Fruit fly (Drosophila melanogaster): ENCODE results near the gene CG2926.
A peak's percentile ranks its signal among the peaks of the same experiment; 100 is the strongest.

CG2926 gene

dm6 chr3R:5599521-5600360 is 11.6 kb upstream of the CG2926 start:
- peak; percentile 45 for TF ChIP-seq cic (GFP tag; optimal IDR thresholded peaks at IDR 0.05)
- TF ChIP-seq Mnt (GFP tag; optimal IDR thresholded peaks at IDR 0.05) = peak; percentile 97
- no peak for TF ChIP-seq CG7101 (tag; optimal IDR thresholded peaks at IDR 0.05)
- TF ChIP-seq ovo (GFP tag; optimal IDR thresholded peaks at IDR 0.05) = peak; percentile 4
- no peak for TF ChIP-seq CG11617 (GFP tag; optimal IDR thresholded peaks at IDR 0.05)
- TF ChIP-seq tj (GFP tag; optimal IDR thresholded peaks at IDR 0.05) = peak; percentile 8
- TF ChIP-seq kay (GFP tag; ENCODE audit: borderline replicate concordance) = no peak
- TF ChIP-seq CG14711 (tag; optimal IDR thresholded peaks at IDR 0.05) = peak; percentile 36

- TF ChIP-seq CG11617 (GFP tag; optimal IDR thresholded peaks at IDR 0.05) (no peak), tj (GFP tag; optimal IDR thresholded peaks at IDR 0.05) (peak; percentile 40)
Measured at dm6 chr3R:5594878-5595277, 6.7 kb upstream of the CG2926 start.

- TF ChIP-seq toe (GFP tag; optimal IDR thresholded peaks at IDR 0.05) = no peak
- no peak for TF ChIP-seq Clk (GFP tag; optimal IDR thresholded peaks at IDR 0.05)
- no peak for TF ChIP-seq kay (GFP tag; ENCODE audit: borderline replicate concordance)
- TF ChIP-seq tj (GFP tag; optimal IDR thresholded peaks at IDR 0.05) = peak; percentile 20
- peak; percentile 67 for TF ChIP-seq cic (GFP tag; optimal IDR thresholded peaks at IDR 0.05)
- no peak for TF ChIP-seq CG33017 (tag; optimal IDR thresholded peaks at IDR 0.05)
- peak; percentile 41 for TF ChIP-seq CG12768 (GFP tag; optimal IDR thresholded peaks at IDR 0.05)
- TF ChIP-seq Mnt (GFP tag; optimal IDR thresholded peaks at IDR 0.05) = peak; percentile 62
- TF ChIP-seq CG7101 (tag; optimal IDR thresholded peaks at IDR 0.05) = peak; percentile 16
- TF ChIP-seq pad (GFP tag; optimal IDR thresholded peaks at IDR 0.05) = peak; percentile 74
- TF ChIP-seq Hr96 (GFP tag; optimal IDR thresholded peaks at IDR 0.05) = no peak
- TF ChIP-seq bab1 (GFP tag; optimal IDR thresholded peaks at IDR 0.05) = peak; percentile 15
Measured at dm6 chr3R:5592009-5592572, 3.9 kb upstream of the CG2926 start.

dm6 chr3R:5591398-5591853 is 3.2 kb upstream of the CG2926 start, which contains the start of the genes noi and Vha26:
Gene noi, minus strand, starts transcription at chr3R:5591459.
Gene Vha26, plus strand, starts transcription at chr3R:5591763.
- peak; percentile 24 for TF ChIP-seq CG1620 (GFP tag; optimal IDR thresholded peaks at IDR 0.05)
- peak; percentile 39 for TF ChIP-seq Clk (GFP tag; optimal IDR thresholded peaks at IDR 0.05)
- no peak for TF ChIP-seq CG7045 (GFP tag; optimal IDR thresholded peaks at IDR 0.05)
- no peak for TF ChIP-seq toe (GFP tag; optimal IDR thresholded peaks at IDR 0.05)
- TF ChIP-seq CG5204 (GFP tag; optimal IDR thresholded peaks at IDR 0.05) = no peak
- peak; percentile 23 for TF ChIP-seq pad (GFP tag; optimal IDR thresholded peaks at IDR 0.05)
- no peak for TF ChIP-seq CG33017 (tag; optimal IDR thresholded peaks at IDR 0.05)
- TF ChIP-seq Hr96 (GFP tag; optimal IDR thresholded peaks at IDR 0.05) = no peak
- TF ChIP-seq Crg-1 (GFP tag; optimal IDR thresholded peaks at IDR 0.05) = no peak
- peak; percentile 71 for TF ChIP-seq Mnt (GFP tag; optimal IDR thresholded peaks at IDR 0.05)
- TF ChIP-seq CG12768 (GFP tag; optimal IDR thresholded peaks at IDR 0.05) = no peak
- peak; percentile 49 for TF ChIP-seq CG11617 (GFP tag; optimal IDR thresholded peaks at IDR 0.05)
- TF ChIP-seq CG7101 (tag; optimal IDR thresholded peaks at IDR 0.05) = peak; percentile 46
- peak; percentile 21 for TF ChIP-seq cic (GFP tag; optimal IDR thresholded peaks at IDR 0.05)
- TF ChIP-seq ovo (GFP tag; optimal IDR thresholded peaks at IDR 0.05) = no peak
- peak; percentile 10 for TF ChIP-seq tj (GFP tag; optimal IDR thresholded peaks at IDR 0.05)
- TF ChIP-seq cnc (optimal IDR thresholded peaks at IDR 0.05) = no peak
- TF ChIP-seq kay (GFP tag; ENCODE audit: borderline replicate concordance) = no peak
- no peak for TF ChIP-seq bab1 (GFP tag; optimal IDR thresholded peaks at IDR 0.05)
- TF ChIP-seq CG14711 (tag; optimal IDR thresholded peaks at IDR 0.05) = peak; percentile 48

- TF ChIP-seq CG12768 (GFP tag; optimal IDR thresholded peaks at IDR 0.05) = no peak
- TF ChIP-seq CG11617 (GFP tag; optimal IDR thresholded peaks at IDR 0.05) = no peak
- no peak for TF ChIP-seq CG33017 (tag; optimal IDR thresholded peaks at IDR 0.05)
- no peak for TF ChIP-seq bab1 (GFP tag; optimal IDR thresholded peaks at IDR 0.05)
Measured at dm6 chr3R:5588573-5588972, 393 bp upstream of the CG2926 start, which contains the start of gene PolZ2. Gene PolZ2, plus strand, starts transcription at chr3R:5588873.

- TF ChIP-seq ovo (GFP tag; optimal IDR thresholded peaks at IDR 0.05) (no peak), tj (GFP tag; optimal IDR thresholded peaks at IDR 0.05) (no peak), Crg-1 (GFP tag; optimal IDR thresholded peaks at IDR 0.05) (no peak), CG14711 (tag; optimal IDR thresholded peaks at IDR 0.05) (no peak)
Measured at dm6 chr3R:5573883-5574282, 14.3 kb downstream of the CG2926 start.
